Worm (Caenorhabditis elegans) whole organism, L2 larva: ENCODE data around the gene col-85.

ENCODE experiments used
- C34F6.9 ChIP-seq: fragments of 150-350 bp; optimal IDR thresholded peaks from 2 replicates; lab custom pipeline; 2014; ENCODE audit warnings: missing biosample characterization, missing genetic modification characterization
- F13H6.1 ChIP-seq: sonication (generic microtip); optimal IDR thresholded peaks from 2 replicates; lab custom pipeline; 2016; ENCODE audit warnings: missing genetic modification characterization, missing compliant biosample characterization
- R02D3.7 ChIP-seq: fragments of 150-350 bp; optimal IDR thresholded peaks from 2 replicates; lab custom pipeline; 2014; ENCODE audit warnings: missing biosample characterization, missing genetic modification characterization
- Y55F3AM.14 ChIP-seq: fragments of 200-800 bp; sonication (Bioruptor generic); optimal IDR thresholded peaks from 2 replicates; lab custom pipeline; 2018; ENCODE audit warnings: mild to moderate bottlenecking, missing genetic modification characterization, missing compliant biosample characterization
- ZK546.5 ChIP-seq: sonication (generic microtip); optimal IDR thresholded peaks from 2 replicates; lab custom pipeline; 2017; ENCODE audit warnings: missing biosample characterization, missing genetic modification characterization
- alr-1 ChIP-seq: fragments of 150-350 bp; optimal IDR thresholded peaks from 2 replicates; lab custom pipeline; 2014; ENCODE audit warnings: missing biosample characterization, missing genetic modification characterization
- aly-2 ChIP-seq: fragments of 150-350 bp; optimal IDR thresholded peaks from 2 replicates; lab custom pipeline; 2014; ENCODE audit warnings: missing biosample characterization, missing genetic modification characterization
- ama-1 ChIP-seq: fragments of 150-350 bp; optimal IDR thresholded peaks from 2 replicates; lab custom pipeline; 2018; ENCODE audit warnings: inconsistent platforms
- blmp-1 ChIP-seq: sonication (generic microtip); optimal IDR thresholded peaks from 2 replicates; lab custom pipeline; 2017; ENCODE audit warnings: missing genetic modification characterization, mild to moderate bottlenecking, missing compliant biosample characterization, antibody characterized with exemption, moderate library complexity; ENCODE audit not compliant: insufficient read depth
- ceh-16 ChIP-seq: fragments of 150-350 bp; optimal IDR thresholded peaks from 2 replicates; lab custom pipeline; 2014; ENCODE audit warnings: missing biosample characterization, missing genetic modification characterization
- ceh-82 ChIP-seq: fragments of 150-350 bp; optimal IDR thresholded peaks from 2 replicates; lab custom pipeline; 2014; ENCODE audit warnings: missing biosample characterization, missing genetic modification characterization
- crh-2 ChIP-seq: sonication (generic microtip); optimal IDR thresholded peaks from 2 replicates; lab custom pipeline; 2017; ENCODE audit warnings: missing biosample characterization, missing genetic modification characterization
- dmd-4 ChIP-seq: sonication (generic microtip); optimal IDR thresholded peaks from 2 replicates; lab custom pipeline; 2017; ENCODE audit warnings: missing biosample characterization, missing genetic modification characterization
- egl-27 ChIP-seq: sonication (generic microtip); optimal IDR thresholded peaks from 3 replicates; lab custom pipeline; 2017; ENCODE audit warnings: missing biosample characterization, missing genetic modification reagents, missing genetic modification characterization
- elt-1 ChIP-seq: fragments of 150-350 bp; optimal IDR thresholded peaks from 2 replicates; lab custom pipeline; 2014; ENCODE audit warnings: missing biosample characterization, missing genetic modification characterization
- elt-3 ChIP-seq: sonication (generic microtip); optimal IDR thresholded peaks from 2 replicates; lab custom pipeline; 2017; ENCODE audit warnings: missing biosample characterization, missing genetic modification characterization
- fos-1 ChIP-seq: fragments of 150-350 bp; optimal IDR thresholded peaks from 2 replicates; lab custom pipeline; 2014; ENCODE audit warnings: missing biosample characterization, missing genetic modification characterization
- gmeb-1 ChIP-seq: fragments of 150-350 bp; optimal IDR thresholded peaks from 2 replicates; lab custom pipeline; 2014; ENCODE audit warnings: missing biosample characterization, missing genetic modification characterization
- lin-11 ChIP-seq: fragments of 150-350 bp; sonication (generic microtip); optimal IDR thresholded peaks from 2 replicates; lab custom pipeline; 2014; ENCODE audit warnings: missing biosample characterization, missing genetic modification characterization, inconsistent platforms, mixed read lengths
- lin-13 ChIP-seq: fragments of 150-350 bp; optimal IDR thresholded peaks from 2 replicates; lab custom pipeline; 2014; ENCODE audit warnings: missing biosample characterization, missing genetic modification reagents, missing genetic modification characterization
- lin-39 ChIP-seq: fragments of 150-350 bp; optimal IDR thresholded peaks from 2 replicates; lab custom pipeline; 2014; ENCODE audit warnings: missing biosample characterization, missing genetic modification reagents, missing genetic modification characterization
- lsy-2 ChIP-seq, 2 experiments: fragments of 150-350 bp in 1 of 2; sonication (generic microtip) in 1 of 2; optimal IDR thresholded peaks; 2 replicates each; lab custom pipeline; 2014 to 2017; ENCODE audit warnings: missing biosample characterization in 2 of 2, missing genetic modification characterization in 2 of 2
- mab-5 ChIP-seq: fragments of 150-350 bp; optimal IDR thresholded peaks from 2 replicates; lab custom pipeline; 2014; ENCODE audit warnings: missing biosample characterization, missing genetic modification characterization
- mbf-1 ChIP-seq: sonication (generic microtip); optimal IDR thresholded peaks from 2 replicates; lab custom pipeline; 2017; ENCODE audit warnings: missing biosample characterization, missing genetic modification characterization
- mdl-1 ChIP-seq, 2 experiments: fragments of 150-350 bp in 1 of 2; sonication (generic microtip) in 1 of 2; optimal IDR thresholded peaks; 2 replicates each; lab custom pipeline; 2017; ENCODE audit warnings: missing biosample characterization in 2 of 2, missing genetic modification characterization in 2 of 2
- nhr-10 ChIP-seq: sonication (generic microtip); optimal IDR thresholded peaks from 2 replicates; lab custom pipeline; 2017; ENCODE audit warnings: missing biosample characterization, missing genetic modification characterization
- nhr-11 ChIP-seq: fragments of 150-350 bp; optimal IDR thresholded peaks from 2 replicates; lab custom pipeline; 2014; ENCODE audit warnings: missing biosample characterization, missing genetic modification characterization
- nhr-12 ChIP-seq: fragments of 150-350 bp; optimal IDR thresholded peaks from 2 replicates; lab custom pipeline; 2014; ENCODE audit warnings: missing biosample characterization, missing genetic modification characterization
- nhr-129 ChIP-seq: fragments of 150-350 bp; optimal IDR thresholded peaks from 2 replicates; lab custom pipeline; 2014; ENCODE audit warnings: missing biosample characterization, missing genetic modification characterization
- nhr-21 ChIP-seq: fragments of 150-350 bp; optimal IDR thresholded peaks from 2 replicates; lab custom pipeline; 2014; ENCODE audit warnings: missing biosample characterization, missing genetic modification characterization
- nhr-23 ChIP-seq: fragments of 150-350 bp; optimal IDR thresholded peaks from 2 replicates; lab custom pipeline; 2014; ENCODE audit warnings: missing biosample characterization, missing genetic modification reagents, missing genetic modification characterization
- nhr-237 ChIP-seq: fragments of 150-350 bp; optimal IDR thresholded peaks from 2 replicates; lab custom pipeline; 2014; ENCODE audit warnings: missing biosample characterization, missing genetic modification characterization
- nhr-25 ChIP-seq: fragments of 150-350 bp; sonication (generic microtip); optimal IDR thresholded peaks from 3 replicates; lab custom pipeline; 2014; ENCODE audit warnings: missing biosample characterization, missing genetic modification characterization
- nhr-6 ChIP-seq: fragments of 150-350 bp; optimal IDR thresholded peaks from 2 replicates; lab custom pipeline; 2014; ENCODE audit warnings: missing biosample characterization, missing genetic modification characterization
- nhr-77 ChIP-seq: fragments of 150-350 bp; optimal IDR thresholded peaks from 2 replicates; lab custom pipeline; 2014; ENCODE audit warnings: missing biosample characterization, missing genetic modification characterization
- peb-1 ChIP-seq: fragments of 150-350 bp; optimal IDR thresholded peaks from 2 replicates; lab custom pipeline; 2014; ENCODE audit warnings: missing biosample characterization, missing genetic modification characterization
- sem-4 ChIP-seq: fragments of 150-350 bp; optimal IDR thresholded peaks from 2 replicates; lab custom pipeline; 2014; ENCODE audit warnings: missing biosample characterization, missing genetic modification reagents, missing genetic modification characterization
- skn-1 ChIP-seq: sonication (generic microtip); optimal IDR thresholded peaks from 2 replicates; lab custom pipeline; 2017; ENCODE audit warnings: missing biosample characterization, missing genetic modification characterization
- sma-3 ChIP-seq: sonication (generic microtip); optimal IDR thresholded peaks from 2 replicates; lab custom pipeline; 2016; ENCODE audit warnings: missing genetic modification reagents, missing genetic modification characterization, missing compliant biosample characterization
- sma-9 ChIP-seq, 2 experiments: fragments of 150-350 bp in 1 of 2; sonication (generic microtip) in 1 of 2; optimal IDR thresholded peaks; 2 replicates each; lab custom pipeline; 2014 to 2016; ENCODE audit warnings: missing genetic modification characterization in 2 of 2, mild to moderate bottlenecking in 1 of 2, missing biosample characterization in 1 of 2, missing compliant biosample characterization in 1 of 2, missing genetic modification reagents in 1 of 2, moderate library complexity in 1 of 2
- snpc-4 ChIP-seq: fragments of 150-350 bp; optimal IDR thresholded peaks from 2 replicates; lab custom pipeline; 2014; ENCODE audit warnings: missing biosample characterization, missing genetic modification characterization
- unc-39 ChIP-seq: fragments of 150-350 bp; optimal IDR thresholded peaks from 2 replicates; lab custom pipeline; 2014; ENCODE audit warnings: missing biosample characterization, missing genetic modification characterization
- unc-55 ChIP-seq: fragments of 150-350 bp; sonication (generic microtip); optimal IDR thresholded peaks from 3 replicates; lab custom pipeline; 2014; ENCODE audit warnings: missing biosample characterization, missing genetic modification reagents, missing genetic modification characterization
- unc-62 ChIP-seq: fragments of 150-350 bp; optimal IDR thresholded peaks from 2 replicates; lab custom pipeline; 2014; ENCODE audit warnings: missing biosample characterization, missing genetic modification reagents, missing genetic modification characterization
- zag-1 ChIP-seq: fragments of 150-350 bp; optimal IDR thresholded peaks from 2 replicates; lab custom pipeline; 2014; ENCODE audit warnings: missing biosample characterization, missing genetic modification characterization
- ztf-1 ChIP-seq: fragments of 200-800 bp; sonication (Bioruptor generic); conservative IDR thresholded peaks from 2 replicates; pipeline ENCODE4 v1.3.6; 2022; ENCODE audit warnings: missing genetic modification characterization, missing compliant biosample characterization
- ztf-11 ChIP-seq: sonication (generic microtip); optimal IDR thresholded peaks from 2 replicates; lab custom pipeline; 2017; ENCODE audit warnings: missing biosample characterization, missing genetic modification characterization
- ztf-4 ChIP-seq: fragments of 150-350 bp; optimal IDR thresholded peaks from 2 replicates; lab custom pipeline; 2014; ENCODE audit warnings: missing biosample characterization, missing genetic modification characterization

The col-85 gene

DNA sequence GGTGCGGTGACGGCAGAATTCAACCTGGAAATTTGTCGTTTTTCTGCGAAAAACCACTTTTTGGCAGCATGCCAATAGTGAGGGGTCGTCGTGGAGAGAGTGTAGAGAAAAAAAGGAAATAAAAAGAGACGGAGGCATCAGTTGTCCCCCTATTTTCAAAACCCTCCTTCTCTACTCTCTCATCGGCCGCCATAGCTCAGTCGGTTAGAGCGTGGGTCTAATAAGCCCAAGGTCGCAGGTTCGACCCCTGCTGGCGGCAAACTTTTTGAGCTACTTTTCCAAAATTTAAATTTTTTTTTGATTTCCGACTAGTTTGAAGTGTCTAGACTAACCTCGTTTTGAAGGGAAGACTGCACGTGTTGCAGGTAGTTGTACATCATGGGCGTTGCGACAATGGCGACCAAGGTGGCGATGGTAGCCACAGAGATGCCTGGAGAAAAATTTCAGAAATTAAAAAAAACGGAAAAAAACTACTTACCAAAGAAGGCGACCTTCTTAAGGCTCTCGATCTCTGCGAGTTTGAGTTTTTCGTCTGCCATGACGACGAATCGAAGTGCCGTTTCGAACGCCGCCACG is at the start of gene col-85:
col-85 (minus strand) TSS at position 540 of the 576 bp plus-strand sequence.
- TF ChIP-seq unc-62 (GFP tag; lab: Kevin White, UChicago) (no peak), blmp-1 (tag; lab: Kevin White, UChicago) (no peak), fos-1 (peak; percentile 49), elt-3 (tag; lab: Kevin White, UChicago) (no peak), nhr-10 (tag; lab: Kevin White, UChicago) (no peak), snpc-4 (tag; lab: Kevin White, UChicago) (peak; percentile 92), sma-3 (GFP tag; lab: Kevin White, UChicago) (peak; percentile 65), ZK546.5 (no peak), ceh-82 (tag; lab: Kevin White, UChicago) (no peak), nhr-6 (peak; percentile 47), nhr-237 (tag; lab: Kevin White, UChicago) (no peak), elt-1 (tag; lab: Kevin White, UChicago) (no peak), dmd-4 (tag; lab: Kevin White, UChicago) (no peak), unc-39 (tag; lab: Kevin White, UChicago) (no peak), crh-2 (tag; lab: Kevin White, UChicago) (peak; percentile 60), F13H6.1 (peak; percentile 67), aly-2 (tag; lab: Kevin White, UChicago) (no peak), peb-1 (tag; lab: Kevin White, UChicago) (no peak), nhr-129 (tag; lab: Kevin White, UChicago) (peak; percentile 75), sem-4 (tag; lab: Kevin White, UChicago) (peak; percentile 46), nhr-25 (tag; lab: Kevin White, UChicago) (no peak), alr-1 (tag; lab: Kevin White, UChicago) (no peak), ztf-1 (GFP tag; lab: Robert Waterston, UW) (no peak), lin-39 (tag; lab: Kevin White, UChicago) (no peak), Y55F3AM.14 (GFP tag; lab: Kevin White, UChicago) (peak; percentile 54), ztf-4 (tag; lab: Kevin White, UChicago) (no peak), R02D3.7 (no peak), ztf-11 (tag; lab: Kevin White, UChicago) (no peak), ama-1 (lab: Kevin White, UChicago) (no peak), lin-13 (GFP tag; lab: Kevin White, UChicago) (no peak), nhr-77 (no peak), nhr-11 (peak; percentile 8), egl-27 (tag; lab: Kevin White, UChicago) (peak; percentile 53), nhr-21 (tag; lab: Kevin White, UChicago) (peak; percentile 60), nhr-23 (tag; lab: Kevin White, UChicago) (no peak), mab-5 (tag; lab: Kevin White, UChicago) (no peak), mdl-1 (tag; optimal IDR thresholded peaks at IDR 0.05; lab: Kevin White, UChicago) (no peak), mbf-1 (tag; lab: Kevin White, UChicago) (no peak), zag-1 (no peak), skn-1 (tag; lab: Kevin White, UChicago) (no peak), gmeb-1 (tag; lab: Kevin White, UChicago) (peak; percentile 69), nhr-12 (tag; lab: Kevin White, UChicago) (no peak), C34F6.9 (tag; lab: Kevin White, UChicago) (peak; percentile 56), sma-9 (GFP tag; optimal IDR thresholded peaks at IDR 0.05; lab: Kevin White, UChicago) (peak; percentile 85), sma-9 (tag; optimal IDR thresholded peaks at IDR 0.05; lab: Kevin White, UChicago) (no peak), ceh-16 (tag; lab: Kevin White, UChicago) (no peak), lsy-2 (tag; optimal IDR thresholded peaks at IDR 0.05; lab: Kevin White, UChicago) (peak; percentile 68 to 70), lin-11 (tag; lab: Kevin White, UChicago) (peak; percentile 69), unc-55 (GFP tag; lab: Kevin White, UChicago) (peak; percentile 71)
